Worm (Caenorhabditis elegans) whole organism, midembryonic: ENCODE measurements around the gene mec-1.

Source experiments
- T22C8.4 ChIP-seq: fragments of 200-800 bp; sonication (Bioruptor generic); IDR thresholded peaks from 2 replicates; pipeline ENCODE4 v1.3.6; 2022; ENCODE audit warnings: missing genetic modification characterization, missing compliant biosample characterization
- cog-1 ChIP-seq: sonication (generic microtip); optimal IDR thresholded peaks from 2 replicates; lab custom pipeline; 2016; ENCODE audit warnings: missing genetic modification characterization, missing compliant biosample characterization
- flt-1 ChIP-seq: fragments of 200-800 bp; sonication (Bioruptor generic); IDR thresholded peaks from 2 replicates; pipeline ENCODE4 v1.3.6; 2022; ENCODE audit warnings: missing genetic modification characterization, missing compliant biosample characterization
- klf-2 ChIP-seq: fragments of 200-800 bp; sonication (Bioruptor generic); conservative IDR thresholded peaks from 2 replicates; pipeline ENCODE4 v1.3.6; 2022; ENCODE audit warnings: missing genetic modification reagents, missing genetic modification characterization, missing compliant biosample characterization
- med-1 ChIP-seq: sonication (generic microtip); optimal IDR thresholded peaks from 2 replicates; lab custom pipeline; 2017; ENCODE audit warnings: missing genetic modification characterization, mild to moderate bottlenecking, missing compliant biosample characterization, antibody characterized with exemption, missing genetic modification reagents; ENCODE audit not compliant: insufficient read depth
- ref-1 ChIP-seq: fragments of 200-800 bp; sonication (Bioruptor generic); conservative IDR thresholded peaks from 2 replicates; pipeline ENCODE4 v1.3.6; 2022; ENCODE audit warnings: missing genetic modification reagents, missing genetic modification characterization, missing compliant biosample characterization
- tab-1 ChIP-seq: fragments of 200-800 bp; sonication (Bioruptor generic); IDR thresholded peaks from 2 replicates; pipeline ENCODE4 v1.3.6; 2022; ENCODE audit warnings: missing genetic modification characterization, missing compliant biosample characterization
- ztf-23 ChIP-seq: fragments of 200-800 bp; sonication (Bioruptor generic); IDR thresholded peaks from 2 replicates; pipeline ENCODE4 v1.3.6; 2022; ENCODE audit warnings: missing genetic modification reagents, missing genetic modification characterization, missing compliant biosample characterization
- ztf-29 ChIP-seq: fragments of 200-800 bp; sonication (Bioruptor generic); IDR thresholded peaks from 2 replicates; pipeline ENCODE4 v1.3.6; 2022; ENCODE audit warnings: missing genetic modification reagents, missing genetic modification characterization, missing compliant biosample characterization

Gene mec-1

DNA sequence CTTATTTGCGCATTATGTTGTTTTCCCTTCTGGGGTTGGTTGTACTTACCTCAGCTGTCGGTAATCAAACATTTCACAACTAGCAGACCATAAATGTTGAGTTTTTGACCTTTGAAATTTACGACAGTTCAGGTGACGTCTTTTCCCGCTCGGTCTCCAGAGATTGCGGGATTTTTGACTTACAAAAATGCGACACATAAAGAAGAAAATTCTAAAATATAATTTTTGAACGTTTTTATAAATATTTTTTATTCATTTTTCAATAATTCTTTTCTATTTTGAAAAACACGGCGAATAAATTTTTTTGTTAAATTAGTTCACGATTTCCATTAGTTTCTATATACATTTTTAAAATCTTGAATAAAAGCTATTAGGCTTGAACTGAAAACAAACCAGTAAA is 26.5 kb downstream of the mec-1 start, which contains the start of gene nhr-161:
nhr-161 (minus strand) TSS at position 101 of the 400 bp plus-strand sequence.
- TF ChIP-seq T22C8.4 (GFP tag; lab: Robert Waterston, UW) (no peak), cog-1 (no peak), med-1 (GFP tag; lab: Kevin White, UChicago) (no peak), klf-2 (GFP tag; lab: Robert Waterston, UW) (no peak), tab-1 (GFP tag; lab: Robert Waterston, UW) (no peak), flt-1 (GFP tag; lab: Robert Waterston, UW) (no peak), ztf-29 (GFP tag; lab: Robert Waterston, UW) (no peak), ztf-23 (GFP tag; lab: Robert Waterston, UW) (no peak), ref-1 (GFP tag; lab: Robert Waterston, UW) (no peak)

ce11 chrV:6985943-6986342 is 29.6 kb downstream of the mec-1 start, which contains the start of gene nhr-163:
Gene nhr-163 (minus strand): TSS chrV:6986043.
- TF ChIP-seq T22C8.4 (GFP tag; lab: Robert Waterston, UW) (no peak), tab-1 (GFP tag; lab: Robert Waterston, UW) (no peak), ztf-23 (GFP tag; lab: Robert Waterston, UW) (no peak), ref-1 (GFP tag; lab: Robert Waterston, UW) (no peak), ztf-29 (GFP tag; lab: Robert Waterston, UW) (no peak), cog-1 (no peak), flt-1 (GFP tag; lab: Robert Waterston, UW) (no peak), med-1 (GFP tag; lab: Kevin White, UChicago) (no peak)

DNA sequence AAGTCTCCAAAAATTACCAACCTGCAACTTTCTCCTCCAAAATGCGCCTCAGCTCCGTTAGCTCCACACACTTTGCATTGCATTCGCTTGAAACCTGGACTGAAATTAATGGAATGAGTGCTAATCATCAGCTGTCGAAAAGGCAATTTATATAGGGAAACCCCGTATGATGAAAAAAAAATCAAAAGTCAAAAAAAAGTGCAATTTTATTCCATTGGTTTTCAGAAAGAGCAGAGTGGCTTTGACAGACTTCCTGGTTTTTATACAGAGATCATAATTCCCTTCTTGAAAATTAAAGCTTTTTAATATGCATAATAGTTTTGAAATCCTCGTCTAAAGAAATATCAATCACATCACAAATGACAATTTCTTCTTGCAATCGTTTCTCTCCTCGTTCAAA is 31.3 kb downstream of the mec-1 start, which contains the start of gene nhr-139:
nhr-139 (minus strand) TSS at position 101 of the 400 bp plus-strand sequence.
- no peak for TF ChIP-seq klf-2 (GFP tag; lab: Robert Waterston, UW)
- no peak for TF ChIP-seq ref-1 (GFP tag; lab: Robert Waterston, UW)
- no peak for TF ChIP-seq ztf-23 (GFP tag; lab: Robert Waterston, UW)
- no peak for TF ChIP-seq flt-1 (GFP tag; lab: Robert Waterston, UW)
- TF ChIP-seq T22C8.4 (GFP tag; lab: Robert Waterston, UW), result no peak
- TF ChIP-seq ztf-29 (GFP tag; lab: Robert Waterston, UW), result no peak
- TF ChIP-seq cog-1, result no peak
- no peak for TF ChIP-seq tab-1 (GFP tag; lab: Robert Waterston, UW)
- TF ChIP-seq med-1 (GFP tag; lab: Kevin White, UChicago), result no peak

DNA sequence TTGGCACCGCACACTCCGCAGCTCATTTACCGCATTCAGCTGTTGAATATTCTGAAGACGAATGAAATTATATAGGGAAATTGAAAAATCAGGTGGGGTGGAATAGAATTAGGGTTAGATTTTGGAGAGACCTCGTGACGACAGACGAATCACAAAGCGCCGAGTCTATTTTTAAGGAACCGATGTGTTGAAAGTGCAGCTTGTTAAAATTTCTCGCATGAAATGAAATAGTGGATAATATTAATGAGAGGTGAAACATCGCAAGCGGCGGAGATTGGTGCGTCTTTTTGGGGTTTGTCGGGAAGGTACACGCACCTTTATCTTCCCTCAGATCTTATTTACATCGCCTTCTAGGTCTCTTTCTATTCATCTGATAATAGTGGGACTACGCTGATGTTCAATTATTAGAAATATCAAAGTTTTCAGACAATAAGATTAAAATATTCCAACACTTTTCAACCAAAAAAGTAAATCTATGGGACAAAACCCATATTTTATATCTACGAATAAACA is 33.3 kb downstream of the mec-1 start, which contains the start of gene nhr-140:
nhr-140 (minus strand) TSS at position 51 of the 513 bp plus-strand sequence.
- TF ChIP-seq ztf-29 (GFP tag; lab: Robert Waterston, UW) (no peak), klf-2 (GFP tag; lab: Robert Waterston, UW) (no peak), ztf-23 (GFP tag; lab: Robert Waterston, UW) (no peak), cog-1 (no peak), flt-1 (GFP tag; lab: Robert Waterston, UW) (no peak), tab-1 (GFP tag; lab: Robert Waterston, UW) (no peak), ref-1 (GFP tag; lab: Robert Waterston, UW) (no peak), med-1 (GFP tag; lab: Kevin White, UChicago) (no peak), T22C8.4 (GFP tag; lab: Robert Waterston, UW) (no peak)

- no peak for TF ChIP-seq T22C8.4 (GFP tag; lab: Robert Waterston, UW)
- TF ChIP-seq ztf-23 (GFP tag; lab: Robert Waterston, UW), result no peak
- TF ChIP-seq tab-1 (GFP tag; lab: Robert Waterston, UW), result no peak
- TF ChIP-seq ztf-29 (GFP tag; lab: Robert Waterston, UW), result no peak
- no peak for TF ChIP-seq klf-2 (GFP tag; lab: Robert Waterston, UW)
These were observed 35.4 kb downstream of the mec-1 start, which contains the start of gene nhr-162 for ce11 chrV:6991771-6992170. Gene nhr-162 (minus strand): TSS chrV:6991871.

DNA sequence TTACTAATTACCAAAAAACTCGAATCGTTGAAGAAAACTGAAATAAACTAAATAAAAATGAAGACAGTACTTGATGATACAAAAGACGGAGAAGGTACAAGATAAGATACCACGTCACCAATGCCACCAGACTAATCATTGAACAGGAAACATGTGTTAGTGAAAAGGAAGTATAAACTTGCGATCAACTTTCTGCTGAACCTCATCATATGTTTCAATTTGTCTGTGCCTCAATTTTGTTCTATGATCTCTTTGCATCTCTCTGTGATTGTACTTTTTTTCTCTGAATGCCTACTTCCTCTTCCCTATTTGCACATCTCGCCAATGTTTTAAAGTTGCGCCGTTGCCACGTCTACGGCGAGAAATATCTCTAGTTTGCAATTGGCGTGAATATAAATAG is 37.7 kb downstream of the mec-1 start:
- no peak for TF ChIP-seq tab-1 (GFP tag; lab: Robert Waterston, UW)
- TF ChIP-seq T22C8.4 (GFP tag; lab: Robert Waterston, UW), result no peak
- no peak for TF ChIP-seq flt-1 (GFP tag; lab: Robert Waterston, UW)
- no peak for TF ChIP-seq ztf-29 (GFP tag; lab: Robert Waterston, UW)
- TF ChIP-seq klf-2 (GFP tag; lab: Robert Waterston, UW), result no peak
- no peak for TF ChIP-seq ztf-23 (GFP tag; lab: Robert Waterston, UW)
- no peak for TF ChIP-seq med-1 (GFP tag; lab: Kevin White, UChicago)
- no peak for TF ChIP-seq cog-1
- no peak for TF ChIP-seq ref-1 (GFP tag; lab: Robert Waterston, UW)

DNA sequence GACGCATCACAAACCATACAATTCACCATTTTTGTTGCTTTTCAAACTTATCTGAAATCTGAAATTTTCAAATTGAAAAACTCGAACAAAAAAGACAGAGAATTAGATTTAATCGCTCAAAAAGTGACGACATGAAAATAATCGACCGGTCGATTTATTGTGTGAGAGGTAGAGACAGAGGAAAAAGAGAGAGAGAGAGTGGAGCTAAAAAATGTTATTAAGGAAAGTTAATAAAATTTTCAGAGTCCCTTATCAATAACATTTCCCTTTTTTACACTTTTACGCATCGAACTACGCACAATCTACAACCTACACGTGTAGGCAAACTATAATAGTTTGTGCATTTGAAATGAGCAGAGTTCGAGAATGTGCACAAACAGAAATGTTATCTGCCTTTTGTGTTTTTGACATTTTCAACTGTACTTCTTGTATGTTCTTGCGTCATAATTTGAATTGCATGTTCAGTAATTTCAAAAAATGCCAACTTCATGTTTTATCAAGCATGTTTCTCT is 40.8 kb downstream of the mec-1 start, which contains the start of gene nhr-107:
nhr-107 (minus strand) TSS at position 51 of the 512 bp plus-strand sequence.
- no peak for TF ChIP-seq klf-2 (GFP tag; lab: Robert Waterston, UW)
- TF ChIP-seq flt-1 (GFP tag; lab: Robert Waterston, UW), result no peak
- TF ChIP-seq med-1 (GFP tag; lab: Kevin White, UChicago), result no peak
- TF ChIP-seq ztf-29 (GFP tag; lab: Robert Waterston, UW), result no peak
- no peak for TF ChIP-seq T22C8.4 (GFP tag; lab: Robert Waterston, UW)

- TF ChIP-seq ztf-23 (GFP tag; lab: Robert Waterston, UW) (no peak), klf-2 (GFP tag; lab: Robert Waterston, UW) (no peak)
These were observed 42.1 kb downstream of the mec-1 start, which contains the start of gene nhr-42 for ce11 chrV:6998303-6998884. Gene nhr-42 (plus strand): TSS chrV:6998819.

- no peak for TF ChIP-seq med-1 (GFP tag; lab: Kevin White, UChicago)
- no peak for TF ChIP-seq klf-2 (GFP tag; lab: Robert Waterston, UW)
- TF ChIP-seq flt-1 (GFP tag; lab: Robert Waterston, UW), result no peak
- no peak for TF ChIP-seq ztf-29 (GFP tag; lab: Robert Waterston, UW)
- no peak for TF ChIP-seq ref-1 (GFP tag; lab: Robert Waterston, UW)
- TF ChIP-seq T22C8.4 (GFP tag; lab: Robert Waterston, UW), result no peak
- no peak for TF ChIP-seq cog-1
- no peak for TF ChIP-seq ztf-23 (GFP tag; lab: Robert Waterston, UW)
- no peak for TF ChIP-seq tab-1 (GFP tag; lab: Robert Waterston, UW)
These were observed 44.4 kb downstream of the mec-1 start for ce11 chrV:7000734-7001133.
